Fruit fly (Drosophila melanogaster) whole organism, embryonic: ENCODE measurements around the gene Mvl.
A peak's percentile ranks its signal among the peaks of the same experiment; 100 is the strongest.

Experiments used
- Atf-2 ChIP-seq: fragments of 200-800 bp; sonication (Bioruptor generic); optimal IDR thresholded peaks from 2 replicates; lab custom pipeline; 2016; ENCODE audit warnings: missing biosample characterization, missing genetic modification characterization
- Awh ChIP-seq: fragments of 200-800 bp; sonication (Bioruptor generic); IDR thresholded peaks from 2 replicates; pipeline ENCODE4, ENCODE4 v1.3.6; 2022; ENCODE audit warnings: missing biosample characterization, missing genetic modification characterization
- CG1233 ChIP-seq: fragments of 200-800 bp; sonication (Bioruptor generic); optimal IDR thresholded peaks from 4 replicates; lab custom pipeline; 2018; ENCODE audit warnings: missing biosample characterization, mild to moderate bottlenecking, missing genetic modification characterization
- CG13287 ChIP-seq: fragments of 200-800 bp; sonication (Bioruptor generic); IDR thresholded peaks from 2 replicates; pipeline ENCODE4 v1.3.6; 2022; ENCODE audit warnings: missing biosample characterization, missing genetic modification characterization; ENCODE audit not compliant: partially characterized antibody
- CG13775 ChIP-seq: fragments of 200-800 bp; sonication (Bioruptor generic); optimal IDR thresholded peaks from 3 replicates; lab custom pipeline; 2017; ENCODE audit warnings: missing biosample characterization, mild to moderate bottlenecking, missing genetic modification characterization
- CG15514 ChIP-seq: fragments of 200-800 bp; sonication (Bioruptor generic); optimal IDR thresholded peaks from 3 replicates; lab custom pipeline; 2017; ENCODE audit warnings: missing biosample characterization, missing genetic modification characterization, mild to moderate bottlenecking, moderate library complexity, missing genetic modification reagents
- CG16813 ChIP-seq: fragments of 200-800 bp; sonication (Bioruptor generic); IDR thresholded peaks from 3 replicates; pipeline ENCODE4 v1.3.6; 2022; ENCODE audit warnings: missing biosample characterization, missing genetic modification characterization; ENCODE audit not compliant: partially characterized antibody
- CG2116 ChIP-seq: fragments of 200-800 bp; sonication (Bioruptor generic); optimal IDR thresholded peaks from 3 replicates; lab custom pipeline; 2018; ENCODE audit warnings: missing biosample characterization, mild to moderate bottlenecking, missing genetic modification characterization
- CG2678 ChIP-seq: fragments of 200-800 bp; sonication (Bioruptor generic); optimal IDR thresholded peaks from 3 replicates; lab custom pipeline; 2019; ENCODE audit warnings: missing biosample characterization, mild to moderate bottlenecking, missing genetic modification characterization, moderate library complexity
- CG2875 ChIP-seq: fragments of 200-800 bp; sonication (Bioruptor generic); optimal IDR thresholded peaks from 2 replicates; lab custom pipeline; 2017; ENCODE audit warnings: missing biosample characterization, mild to moderate bottlenecking, missing genetic modification characterization, missing genetic modification reagents
- CG31388 ChIP-seq: fragments of 200-800 bp; sonication (Bioruptor generic); optimal IDR thresholded peaks from 2 replicates; lab custom pipeline; 2016; ENCODE audit warnings: missing biosample characterization, missing genetic modification characterization
- CG34224 ChIP-seq: fragments of 200-800 bp; sonication (Bioruptor generic); IDR thresholded peaks from 3 replicates; pipeline ENCODE4 v1.3.6; 2022; ENCODE audit warnings: missing biosample characterization, missing genetic modification characterization; ENCODE audit not compliant: partially characterized antibody
- CG5180 ChIP-seq: fragments of 200-800 bp; sonication (Bioruptor generic); optimal IDR thresholded peaks from 3 replicates; lab custom pipeline; 2017; ENCODE audit warnings: missing biosample characterization, missing genetic modification characterization, mild to moderate bottlenecking, moderate library complexity, missing genetic modification reagents
- CG6683 ChIP-seq: fragments of 200-800 bp; sonication (Bioruptor generic); optimal IDR thresholded peaks from 2 replicates; lab custom pipeline; 2017; ENCODE audit warnings: missing biosample characterization, mild to moderate bottlenecking, missing genetic modification characterization, missing genetic modification reagents
- CHES-1-like ChIP-seq: fragments of 200-800 bp; sonication (Bioruptor generic); optimal IDR thresholded peaks from 2 replicates; lab custom pipeline; 2016; ENCODE audit warnings: missing biosample characterization, missing genetic modification characterization
- D19A ChIP-seq: fragments of 200-800 bp; optimal IDR thresholded peaks from 3 replicates; lab custom pipeline; 2019; ENCODE audit warnings: missing biosample characterization, mild to moderate bottlenecking, missing genetic modification characterization, moderate library complexity
- D19B ChIP-seq: fragments of 200-800 bp; sonication (Bioruptor generic); optimal IDR thresholded peaks from 2 replicates; lab custom pipeline; 2017; ENCODE audit warnings: missing biosample characterization, mild to moderate bottlenecking, missing genetic modification characterization
- Dip2 ChIP-seq: fragments of 200-800 bp; sonication (Bioruptor generic); IDR thresholded peaks from 2 replicates; pipeline ENCODE4 v1.3.6; 2022; ENCODE audit warnings: missing biosample characterization, missing genetic modification characterization
- Fer1 ChIP-seq: fragments of 200-800 bp; sonication (Bioruptor generic); optimal IDR thresholded peaks from 2 replicates; lab custom pipeline; 2017; ENCODE audit warnings: missing biosample characterization, mild to moderate bottlenecking, missing genetic modification characterization
- H2.0 ChIP-seq: fragments of 200-800 bp; sonication (Bioruptor generic); IDR thresholded peaks from 2 replicates; pipeline ENCODE4 v1.3.6; 2022; ENCODE audit warnings: missing biosample characterization, missing genetic modification characterization
- HHEX ChIP-seq: fragments of 200-800 bp; sonication (Bioruptor generic); optimal IDR thresholded peaks from 3 replicates; lab custom pipeline; 2017; ENCODE audit warnings: missing biosample characterization, mild to moderate bottlenecking, missing genetic modification characterization, missing genetic modification reagents
- HLH54F ChIP-seq: fragments of 200-800 bp; sonication (Bioruptor generic); optimal IDR thresholded peaks from 3 replicates; lab custom pipeline; 2016; ENCODE audit warnings: missing biosample characterization, missing genetic modification characterization
- Hey ChIP-seq: fragments of 200-800 bp; sonication (Bioruptor generic); optimal IDR thresholded peaks from 3 replicates; lab custom pipeline; 2018; ENCODE audit warnings: missing biosample characterization, mild to moderate bottlenecking, missing genetic modification characterization
- Hmr ChIP-seq: fragments of 200-800 bp; sonication (Bioruptor generic); optimal IDR thresholded peaks from 3 replicates; lab custom pipeline; 2017; ENCODE audit warnings: mild to moderate bottlenecking, missing biosample characterization, missing genetic modification reagents, missing genetic modification characterization
- Hr51 ChIP-seq, 2 experiments: fragments of 200-800 bp; sonication (Bioruptor generic); optimal IDR thresholded peaks; 2 replicates in 1 of 2; 3 replicates in 1 of 2; lab custom pipeline; 2016 to 2018; ENCODE audit warnings: missing biosample characterization in 2 of 2, missing genetic modification characterization in 2 of 2, mild to moderate bottlenecking in 1 of 2, moderate library complexity in 1 of 2
- Med ChIP-seq: fragments of 200-800 bp; sonication (Bioruptor generic); peaks from one replicate; lab custom pipeline; 2016; ENCODE audit warnings: missing biosample characterization, missing genetic modification characterization, mild to moderate bottlenecking, inconsistent platforms, moderate library complexity
- Mes4 ChIP-seq: fragments of 200-800 bp; sonication (Bioruptor generic); optimal IDR thresholded peaks from 2 replicates; lab custom pipeline; 2016; ENCODE audit warnings: missing biosample characterization, missing genetic modification characterization
- NFAT ChIP-seq: fragments of 200-800 bp; sonication (Bioruptor generic); IDR thresholded peaks from 2 replicates; pipeline ENCODE4 v1.3.6; 2022; ENCODE audit warnings: missing biosample characterization, missing genetic modification characterization
- PHDP ChIP-seq: fragments of 200-800 bp; sonication (Bioruptor generic); optimal IDR thresholded peaks from 3 replicates; lab custom pipeline; 2018; ENCODE audit warnings: missing biosample characterization, mild to moderate bottlenecking, missing genetic modification characterization, moderate library complexity
- Scr ChIP-seq: fragments of 200-800 bp; sonication (Bioruptor generic); IDR thresholded peaks from 2 replicates; pipeline ENCODE4 v1.3.6; 2022; ENCODE audit warnings: missing biosample characterization, missing genetic modification characterization; ENCODE audit not compliant: partially characterized antibody
- YL-1 ChIP-seq: fragments of 200-800 bp; sonication (Bioruptor generic); optimal IDR thresholded peaks from 3 replicates; lab custom pipeline; 2017; ENCODE audit warnings: missing biosample characterization, mild to moderate bottlenecking, missing genetic modification characterization
- btn ChIP-seq: fragments of 200-800 bp; sonication (Bioruptor generic); optimal IDR thresholded peaks from 2 replicates; lab custom pipeline; 2016; ENCODE audit warnings: missing biosample characterization, missing genetic modification characterization
- caup ChIP-seq: fragments of 200-800 bp; sonication (Bioruptor generic); optimal IDR thresholded peaks from 3 replicates; lab custom pipeline; 2017; ENCODE audit warnings: missing biosample characterization, mild to moderate bottlenecking, missing genetic modification characterization, moderate library complexity; ENCODE audit not compliant: severe bottlenecking
- dysf ChIP-seq: fragments of 200-800 bp; sonication (Bioruptor generic); IDR thresholded peaks from 3 replicates; pipeline ENCODE4 v1.3.6; 2022; ENCODE audit warnings: missing biosample characterization, missing genetic modification characterization
- esg ChIP-seq: fragments of 200-800 bp; sonication (Bioruptor generic); conservative IDR thresholded peaks from 2 replicates; pipeline ENCODE4 v1.3.6; 2022; ENCODE audit warnings: missing biosample characterization, missing genetic modification characterization
- ewg ChIP-seq: fragments of 200-800 bp; sonication (Bioruptor generic); optimal IDR thresholded peaks from 3 replicates; lab custom pipeline; 2017; ENCODE audit warnings: mild to moderate bottlenecking, missing biosample characterization, missing genetic modification reagents, missing genetic modification characterization
- fd64A ChIP-seq: fragments of 200-800 bp; sonication (Bioruptor generic); optimal IDR thresholded peaks from 3 replicates; lab custom pipeline; 2018; ENCODE audit warnings: missing biosample characterization, mild to moderate bottlenecking, missing genetic modification characterization
- fd96Cb ChIP-seq: fragments of 200-800 bp; sonication (Bioruptor generic); optimal IDR thresholded peaks from 2 replicates; lab custom pipeline; 2018; ENCODE audit warnings: missing biosample characterization, mild to moderate bottlenecking, missing genetic modification characterization, moderate library complexity
- knrl ChIP-seq: fragments of 200-800 bp; sonication (Bioruptor generic); IDR thresholded peaks from 3 replicates; pipeline ENCODE4 v1.3.6; 2022; ENCODE audit warnings: missing biosample characterization, missing genetic modification characterization; ENCODE audit not compliant: partially characterized antibody
- p53 ChIP-seq: fragments of 200-800 bp; sonication (Bioruptor generic); optimal IDR thresholded peaks from 2 replicates; lab custom pipeline; 2016; ENCODE audit warnings: missing biosample characterization, missing genetic modification characterization
- pb ChIP-seq: fragments of 200-800 bp; sonication (Bioruptor generic); optimal IDR thresholded peaks from 3 replicates; lab custom pipeline; 2016; ENCODE audit warnings: missing biosample characterization, missing genetic modification characterization
- peb ChIP-seq: fragments of 200-800 bp; sonication (Bioruptor generic); IDR thresholded peaks from 2 replicates; pipeline ENCODE4 v1.3.6; 2022; ENCODE audit warnings: missing biosample characterization, missing genetic modification characterization
- pum ChIP-seq: fragments of 200-800 bp; sonication (Bioruptor generic); optimal IDR thresholded peaks from 2 replicates; lab custom pipeline; 2016; ENCODE audit warnings: missing biosample characterization, missing genetic modification characterization
- rib ChIP-seq: fragments of 200-800 bp; sonication (Bioruptor generic); IDR thresholded peaks from 2 replicates; pipeline ENCODE4 v1.3.6; 2022; ENCODE audit warnings: missing biosample characterization, missing genetic modification characterization
- sd ChIP-seq: fragments of 200-800 bp; sonication (Bioruptor generic); optimal IDR thresholded peaks from 3 replicates; lab custom pipeline; 2018; ENCODE audit warnings: missing biosample characterization, mild to moderate bottlenecking, missing genetic modification characterization, moderate library complexity
- trem ChIP-seq: fragments of 200-800 bp; optimal IDR thresholded peaks from 3 replicates; lab custom pipeline; 2019; ENCODE audit warnings: missing biosample characterization, mild to moderate bottlenecking, missing genetic modification characterization, moderate library complexity
- tx ChIP-seq: fragments of 200-800 bp; sonication (Bioruptor generic); optimal IDR thresholded peaks from 2 replicates; lab custom pipeline; 2016; ENCODE audit warnings: missing biosample characterization, missing genetic modification characterization
- vfl ChIP-seq: fragments of 200-800 bp; sonication (Bioruptor generic); optimal IDR thresholded peaks from 2 replicates; lab custom pipeline; 2016; ENCODE audit warnings: missing biosample characterization, missing genetic modification characterization

The Mvl gene

DNA sequence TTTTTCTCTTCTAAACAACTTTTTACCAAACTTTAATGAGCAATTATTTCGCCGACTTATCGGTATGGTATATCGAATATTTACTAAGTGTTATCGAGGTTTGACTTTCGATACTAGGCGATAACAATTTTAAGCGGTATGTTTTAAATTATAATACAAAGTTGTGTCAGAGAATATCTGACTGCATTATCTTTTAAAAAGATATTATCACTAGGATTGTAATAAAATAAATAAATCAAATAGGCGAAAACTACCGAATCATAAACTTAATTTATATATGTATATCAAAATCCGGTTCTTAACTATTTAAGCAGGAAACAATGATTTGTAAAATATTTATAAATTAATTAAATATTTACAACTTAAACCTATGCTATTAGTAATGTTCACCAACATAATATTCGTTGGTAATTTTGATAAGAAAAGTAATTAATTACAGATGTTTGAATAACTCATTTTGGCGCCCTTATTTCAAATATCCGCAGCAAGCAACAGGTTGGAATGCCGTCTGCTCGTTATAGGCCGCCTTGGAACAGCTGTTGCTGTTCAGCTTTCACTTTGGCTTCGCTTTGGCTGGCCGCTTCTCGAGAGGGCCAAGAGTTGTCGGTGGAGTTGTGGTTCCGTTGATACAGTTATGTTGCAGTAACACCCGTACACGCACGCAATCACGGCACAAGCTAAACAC is 47.4 kb upstream of the Mvl start, which contains the start of the genes Sec15 and rtet (continued):
- no peak for TF ChIP-seq esg (GFP tag; lab: Robert Waterston, UW)
- TF ChIP-seq dysf (GFP tag; lab: Robert Waterston, UW), result peak; percentile 66
- TF ChIP-seq Hmr (GFP tag; lab: Kevin White, UChicago), result peak; percentile 46
- TF ChIP-seq Dip2 (GFP tag; lab: Robert Waterston, UW), result no peak
- TF ChIP-seq rib (GFP tag; lab: Robert Waterston, UW), result no peak
- TF ChIP-seq NFAT (GFP tag; lab: Robert Waterston, UW), result peak; percentile 48; the same call in 1 of the 2 replicates
- no peak for TF ChIP-seq vfl
- TF ChIP-seq D19B (GFP tag; lab: Kevin White, UChicago), result no peak
- TF ChIP-seq sd, result peak; percentile 92
- peak; percentile 49 for TF ChIP-seq fd96Cb (tag; lab: Kevin White, UChicago)
- no peak for TF ChIP-seq D19A (tag; lab: Kevin White, UChicago)
- TF ChIP-seq CG2116 (GFP tag; lab: Kevin White, UChicago), result peak; percentile 70
- no peak for TF ChIP-seq Awh (GFP tag; lab: Robert Waterston, UW)
- no peak for TF ChIP-seq CG5180
- TF ChIP-seq H2.0 (GFP tag; lab: Robert Waterston, UW), result peak; percentile 67
- peak; percentile 30; the same call in 1 of the 2 replicates for TF ChIP-seq peb (GFP tag; lab: Robert Waterston, UW)
- peak; percentile 73; the same call in 2 of the 3 replicates for TF ChIP-seq knrl
- TF ChIP-seq CG16813, result peak; percentile 65
- TF ChIP-seq YL-1 (GFP tag; lab: Kevin White, UChicago), result peak; percentile 16
- no peak for TF ChIP-seq CG2875 (GFP tag; lab: Kevin White, UChicago)
- TF ChIP-seq Scr (GFP tag; lab: Robert Waterston, UW), result peak; percentile 64
- peak; percentile 84 for TF ChIP-seq Med (GFP tag; lab: Kevin White, UChicago)
- TF ChIP-seq CG2678 (tag; lab: Kevin White, UChicago), result no peak
- no peak for TF ChIP-seq CG31388 (GFP tag; lab: Kevin White, UChicago)
- TF ChIP-seq Hey (tag; lab: Kevin White, UChicago), result no peak
- peak; percentile 56 for TF ChIP-seq CHES-1-like
- peak; percentile 88 for TF ChIP-seq CG13775
- no peak for TF ChIP-seq fd64A (GFP tag; lab: Kevin White, UChicago)
- peak; percentile 81 for TF ChIP-seq PHDP (tag; lab: Kevin White, UChicago)
- peak; percentile 60 for TF ChIP-seq ewg
- TF ChIP-seq tx (GFP tag; lab: Kevin White, UChicago), result peak; percentile 19
- TF ChIP-seq caup, result peak; percentile 41
- TF ChIP-seq Atf-2, result no peak
- peak; percentile 61 for TF ChIP-seq CG15514
- peak; percentile 40 for TF ChIP-seq HLH54F (GFP tag; lab: Kevin White, UChicago)
- TF ChIP-seq CG6683 (GFP tag; lab: Kevin White, UChicago), result peak; percentile 2
- TF ChIP-seq Mes4 (GFP tag; lab: Kevin White, UChicago), result peak; percentile 3
- peak; percentile 77 for TF ChIP-seq CG13287 (GFP tag; lab: Robert Waterston, UW)
- peak; percentile 48 for TF ChIP-seq trem (tag; lab: Kevin White, UChicago)
- no peak for TF ChIP-seq pb (GFP tag; lab: Kevin White, UChicago)
- peak; percentile 44 for TF ChIP-seq CG1233 (GFP tag; lab: Kevin White, UChicago)
- TF ChIP-seq p53 (GFP tag; lab: Kevin White, UChicago), result no peak
- TF ChIP-seq Hr51 (GFP tag; optimal IDR thresholded peaks at IDR 0.05; lab: Kevin White, UChicago), result peak; percentile 50 to 74
- TF ChIP-seq HHEX (GFP tag; lab: Kevin White, UChicago), result peak; percentile 37
- no peak for TF ChIP-seq btn
- peak; percentile 65 for TF ChIP-seq Fer1
- TF ChIP-seq pum (GFP tag; lab: Kevin White, UChicago), result no peak
- TF ChIP-seq CG34224 (GFP tag; lab: Robert Waterston, UW), result peak; percentile 63; the same call in 2 of the 3 replicates
